Worm (Caenorhabditis elegans) whole organism, late embryonic: ENCODE data around the gene T04A8.7.

Source experiments
- F13H6.1 ChIP-seq: sonication (generic microtip); optimal IDR thresholded peaks from 2 replicates; lab custom pipeline; 2016; ENCODE audit warnings: missing genetic modification characterization, missing compliant biosample characterization
- K02D7.2 ChIP-seq: sonication (generic microtip); optimal IDR thresholded peaks from 2 replicates; lab custom pipeline; 2017; ENCODE audit warnings: mild to moderate bottlenecking, missing genetic modification characterization, missing compliant biosample characterization
- K09A11.1 ChIP-seq: sonication (generic microtip); optimal IDR thresholded peaks from 2 replicates; lab custom pipeline; 2017; ENCODE audit warnings: antibody characterized with exemption, mild to moderate bottlenecking, missing genetic modification characterization, missing compliant biosample characterization; ENCODE audit not compliant: insufficient read depth
- Y22D7AL.16 ChIP-seq: sonication (generic microtip); optimal IDR thresholded peaks from 2 replicates; lab custom pipeline; 2016; ENCODE audit warnings: missing genetic modification characterization, missing compliant biosample characterization
- ahr-1 ChIP-seq: sonication (generic microtip); optimal IDR thresholded peaks from 2 replicates; lab custom pipeline; 2016; ENCODE audit warnings: missing genetic modification characterization, missing compliant biosample characterization
- ama-1 ChIP-seq: fragments of 150-350 bp; optimal IDR thresholded peaks from 2 replicates; lab custom pipeline; 2014
- ceh-19 ChIP-seq: fragments of 200-800 bp; sonication (Bioruptor generic); optimal IDR thresholded peaks from 2 replicates; lab custom pipeline; 2018; ENCODE audit warnings: mild to moderate bottlenecking, missing genetic modification characterization, missing compliant biosample characterization
- ceh-2 ChIP-seq: sonication (generic microtip); optimal IDR thresholded peaks from 2 replicates; lab custom pipeline; 2016; ENCODE audit warnings: missing genotype, missing genetic modification characterization, missing compliant biosample characterization
- ceh-24 ChIP-seq: sonication (generic microtip); optimal IDR thresholded peaks from 2 replicates; lab custom pipeline; 2016; ENCODE audit warnings: mild to moderate bottlenecking, missing genetic modification characterization, missing compliant biosample characterization
- ceh-31 ChIP-seq: sonication (generic microtip); optimal IDR thresholded peaks from 2 replicates; lab custom pipeline; 2016; ENCODE audit warnings: missing genetic modification characterization, missing compliant biosample characterization
- ceh-34 ChIP-seq: sonication (generic microtip); optimal IDR thresholded peaks from 2 replicates; lab custom pipeline; 2016; ENCODE audit warnings: mild to moderate bottlenecking, missing genetic modification characterization, missing compliant biosample characterization
- ceh-45 ChIP-seq: fragments of 200-800 bp; sonication (Bioruptor generic); IDR thresholded peaks from 2 replicates; pipeline ENCODE4 v1.3.6; 2022; ENCODE audit warnings: missing genetic modification reagents, missing genetic modification characterization, missing compliant biosample characterization
- ceh-48 ChIP-seq: sonication (generic microtip); optimal IDR thresholded peaks from 2 replicates; lab custom pipeline; 2016; ENCODE audit warnings: missing genetic modification characterization, inconsistent platforms, missing compliant biosample characterization
- ceh-9 ChIP-seq: sonication (generic microtip); optimal IDR thresholded peaks from 2 replicates; lab custom pipeline; 2016; ENCODE audit warnings: mild to moderate bottlenecking, missing genetic modification characterization, inconsistent platforms, missing compliant biosample characterization
- dve-1 ChIP-seq: sonication (generic microtip); optimal IDR thresholded peaks from 2 replicates; lab custom pipeline; 2017; ENCODE audit warnings: antibody characterized with exemption, mild to moderate bottlenecking, missing genetic modification characterization, missing compliant biosample characterization
- elt-2 ChIP-seq: sonication (generic microtip); optimal IDR thresholded peaks from 2 replicates; lab custom pipeline; 2016; ENCODE audit warnings: missing genetic modification reagents, missing genetic modification characterization, missing compliant biosample characterization
- ets-4 ChIP-seq: sonication (generic microtip); optimal IDR thresholded peaks from 2 replicates; lab custom pipeline; 2016; ENCODE audit warnings: missing genetic modification characterization, missing compliant biosample characterization
- eyg-1 ChIP-seq: sonication (generic microtip); optimal IDR thresholded peaks from 2 replicates; lab custom pipeline; 2016; ENCODE audit warnings: missing genotype, missing genetic modification characterization, missing compliant biosample characterization
- fax-1 ChIP-seq: sonication (generic microtip); optimal IDR thresholded peaks from 2 replicates; lab custom pipeline; 2016; ENCODE audit warnings: missing genotype, missing genetic modification characterization, missing compliant biosample characterization
- fkh-6 ChIP-seq: sonication (generic microtip); optimal IDR thresholded peaks from 2 replicates; lab custom pipeline; 2016; ENCODE audit warnings: missing genetic modification characterization, missing compliant biosample characterization
- hlh-6 ChIP-seq: sonication (generic microtip); optimal IDR thresholded peaks from 2 replicates; lab custom pipeline; 2016; ENCODE audit warnings: missing genotype, missing genetic modification characterization, missing compliant biosample characterization
- lin-11 ChIP-seq: fragments of 200-800 bp; sonication (Bioruptor generic); optimal IDR thresholded peaks from 2 replicates; lab custom pipeline; 2018; ENCODE audit warnings: mild to moderate bottlenecking, missing genetic modification characterization, missing compliant biosample characterization
- madf-2 ChIP-seq: sonication (generic microtip); optimal IDR thresholded peaks from 2 replicates; lab custom pipeline; 2017; ENCODE audit warnings: missing genetic modification characterization, missing compliant biosample characterization
- mec-3 ChIP-seq: sonication (generic microtip); optimal IDR thresholded peaks from 2 replicates; lab custom pipeline; 2016; ENCODE audit warnings: borderline replicate concordance, missing genetic modification characterization, missing compliant biosample characterization
- nhr-11 ChIP-seq: fragments of 150-350 bp; optimal IDR thresholded peaks from 2 replicates; lab custom pipeline; 2014; ENCODE audit warnings: missing biosample characterization, missing genetic modification characterization
- nhr-232 ChIP-seq: sonication (generic microtip); optimal IDR thresholded peaks from 2 replicates; lab custom pipeline; 2016; ENCODE audit warnings: missing genetic modification characterization, missing compliant biosample characterization
- npax-4 ChIP-seq: sonication (generic microtip); optimal IDR thresholded peaks from 2 replicates; lab custom pipeline; 2016; ENCODE audit warnings: missing genetic modification characterization, missing compliant biosample characterization
- pag-3 ChIP-seq: sonication (generic microtip); optimal IDR thresholded peaks from 2 replicates; lab custom pipeline; 2016; ENCODE audit warnings: missing compliant biosample characterization, missing genetic modification characterization, borderline replicate concordance
- pat-9 ChIP-seq: fragments of 200-800 bp; sonication (Bioruptor generic); optimal IDR thresholded peaks from 2 replicates; lab custom pipeline; 2018; ENCODE audit warnings: mild to moderate bottlenecking, missing genetic modification characterization, moderate library complexity, missing compliant biosample characterization
- pax-1 ChIP-seq: fragments of 150-350 bp; optimal IDR thresholded peaks from 2 replicates; lab custom pipeline; 2014; ENCODE audit warnings: missing biosample characterization, missing genetic modification characterization
- pros-1 ChIP-seq: fragments of 150-350 bp; optimal IDR thresholded peaks from 2 replicates; lab custom pipeline; 2014; ENCODE audit warnings: missing biosample characterization, missing genetic modification reagents, missing genetic modification characterization
- ref-2 ChIP-seq: sonication (generic microtip); optimal IDR thresholded peaks from 2 replicates; lab custom pipeline; 2016; ENCODE audit warnings: missing genetic modification characterization, missing compliant biosample characterization
- rnt-1 ChIP-seq: sonication (generic microtip); optimal IDR thresholded peaks from 2 replicates; lab custom pipeline; 2016; ENCODE audit warnings: missing genetic modification characterization, missing compliant biosample characterization
- sdc-2 ChIP-seq: sonication (generic microtip); optimal IDR thresholded peaks from 2 replicates; lab custom pipeline; 2016; ENCODE audit warnings: missing genotype, missing genetic modification characterization, missing compliant biosample characterization
- sox-2 ChIP-seq: fragments of 200-800 bp; sonication (Bioruptor generic); IDR thresholded peaks from 2 replicates; pipeline ENCODE4 v1.3.6; 2022; ENCODE audit warnings: missing genetic modification reagents, missing genetic modification characterization, missing compliant biosample characterization
- tbx-2 ChIP-seq: sonication (generic microtip); optimal IDR thresholded peaks from 2 replicates; lab custom pipeline; 2016; ENCODE audit warnings: missing genetic modification characterization, missing compliant biosample characterization
- tbx-7 ChIP-seq: sonication (generic microtip); optimal IDR thresholded peaks from 2 replicates; lab custom pipeline; 2016; ENCODE audit warnings: missing genotype, missing genetic modification characterization, missing compliant biosample characterization
- unc-42 ChIP-seq: sonication (generic microtip); optimal IDR thresholded peaks from 2 replicates; lab custom pipeline; 2016; ENCODE audit warnings: missing genotype, missing genetic modification characterization, missing compliant biosample characterization
- unc-55 ChIP-seq: sonication (generic microtip); optimal IDR thresholded peaks from 2 replicates; lab custom pipeline; 2017; ENCODE audit warnings: missing biosample characterization, missing genetic modification reagents, missing genetic modification characterization
- unc-86 ChIP-seq: sonication (generic microtip); optimal IDR thresholded peaks from 2 replicates; lab custom pipeline; 2016; ENCODE audit warnings: missing genetic modification characterization, missing compliant biosample characterization
- zip-5 ChIP-seq: sonication (generic microtip); optimal IDR thresholded peaks from 2 replicates; lab custom pipeline; 2016; ENCODE audit warnings: missing genetic modification characterization, missing compliant biosample characterization

The T04A8.7 gene

DNA sequence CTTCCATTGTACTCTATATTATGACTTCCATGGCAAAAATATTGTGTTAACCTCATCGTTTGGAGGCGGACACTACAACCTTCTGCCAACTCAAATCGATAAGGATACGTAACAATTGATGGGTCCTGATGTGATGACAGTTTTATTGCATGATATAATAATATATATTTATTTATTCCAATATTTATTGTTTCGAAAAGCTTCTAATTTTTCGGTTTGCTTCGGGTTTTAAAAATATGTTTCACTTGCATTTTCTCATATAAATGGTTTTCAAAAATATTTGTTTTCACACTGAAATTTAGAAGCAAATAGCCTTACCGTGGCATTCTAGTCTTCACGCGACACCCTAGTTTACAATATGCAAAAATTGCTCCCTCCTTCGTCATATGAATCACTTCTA is 11.5 kb downstream of the T04A8.7 start, which contains the start of gene T04A8.13:
TSS of gene T04A8.13 (plus strand) at position 301 of the 400 bp plus-strand sequence.
- TF ChIP-seq ceh-34 (tag; lab: Kevin White, UChicago): no peak
- no peak for TF ChIP-seq pat-9 (tag; lab: Kevin White, UChicago)
- no peak for TF ChIP-seq fax-1 (tag; lab: Kevin White, UChicago)
- TF ChIP-seq K02D7.2 (tag; lab: Kevin White, UChicago): no peak
- TF ChIP-seq pag-3 (tag; lab: Kevin White, UChicago): no peak
- no peak for TF ChIP-seq pax-1 (tag; lab: Kevin White, UChicago)
- no peak for TF ChIP-seq npax-4
- no peak for TF ChIP-seq lin-11 (tag; lab: Kevin White, UChicago)
- no peak for TF ChIP-seq ceh-19
- no peak for TF ChIP-seq eyg-1 (tag; lab: Kevin White, UChicago)
- no peak for TF ChIP-seq F13H6.1 (tag; lab: Kevin White, UChicago)
- no peak for TF ChIP-seq unc-55 (GFP tag; lab: Kevin White, UChicago)
- TF ChIP-seq zip-5 (tag; lab: Kevin White, UChicago): no peak
- no peak for TF ChIP-seq Y22D7AL.16 (tag; lab: Kevin White, UChicago)
- no peak for TF ChIP-seq ahr-1 (tag; lab: Kevin White, UChicago)
- TF ChIP-seq sdc-2: no peak
- no peak for TF ChIP-seq K09A11.1 (tag; lab: Kevin White, UChicago)

DNA sequence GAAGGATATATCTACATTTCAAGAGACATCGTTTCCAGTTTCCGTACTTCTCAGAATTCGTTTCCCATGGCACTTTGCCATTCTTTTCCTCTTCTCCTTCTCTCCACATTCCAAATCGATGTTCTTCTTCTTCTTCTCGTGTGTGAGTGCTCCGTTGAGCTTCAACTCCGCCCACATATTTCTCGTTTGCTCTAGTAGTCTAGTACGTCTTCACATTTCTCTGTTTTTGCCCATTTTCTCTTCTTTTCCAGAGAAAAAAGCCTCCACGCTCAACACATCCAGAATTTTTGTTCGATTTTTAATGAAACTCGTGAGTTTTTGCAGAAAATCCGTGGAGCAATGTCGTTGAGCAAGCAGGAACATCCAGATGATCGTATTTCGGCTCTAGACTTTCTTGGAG is 13.8 kb downstream of the T04A8.7 start, which contains the start of gene T04A8.18:
TSS of gene T04A8.18 (plus strand) at position 301 of the 400 bp plus-strand sequence.
- TF ChIP-seq elt-2 (tag; lab: Kevin White, UChicago) (no peak), sdc-2 (no peak)

DNA sequence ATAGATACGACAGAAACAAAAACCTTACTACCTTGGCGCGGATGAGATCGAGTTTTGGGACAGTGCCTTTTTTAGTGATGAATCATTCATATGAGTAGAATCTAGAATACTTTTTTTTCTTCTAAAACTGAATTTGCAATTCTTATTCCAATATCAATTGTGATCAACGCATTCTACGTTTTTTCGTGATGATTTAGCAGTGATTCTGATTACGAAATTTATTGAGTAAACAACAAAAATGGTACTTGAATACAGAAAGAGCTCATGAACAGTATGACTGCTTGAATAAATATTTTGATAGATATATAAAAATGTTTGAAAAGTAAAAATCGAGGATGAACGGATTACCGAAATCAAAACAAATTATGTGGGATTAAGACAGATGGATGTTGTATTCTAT is 19.9 kb downstream of the T04A8.7 start, which contains the start of gene him-18:
TSS of gene him-18 (minus strand) at position 101 of the 400 bp plus-strand sequence.
- TF ChIP-seq ceh-9 (no peak), tbx-7 (tag; lab: Kevin White, UChicago) (no peak), rnt-1 (tag; lab: Kevin White, UChicago) (no peak), nhr-232 (no peak), ref-2 (tag; lab: Kevin White, UChicago) (no peak), mec-3 (tag; lab: Kevin White, UChicago) (no peak), unc-86 (tag; lab: Kevin White, UChicago) (no peak), K02D7.2 (tag; lab: Kevin White, UChicago) (no peak), K09A11.1 (tag; lab: Kevin White, UChicago) (no peak), ceh-24 (tag; lab: Kevin White, UChicago) (no peak), zip-5 (tag; lab: Kevin White, UChicago) (no peak), ceh-48 (tag; lab: Kevin White, UChicago) (no peak), ceh-34 (tag; lab: Kevin White, UChicago) (no peak), ceh-19 (no peak), ets-4 (tag; lab: Kevin White, UChicago) (no peak)

DNA sequence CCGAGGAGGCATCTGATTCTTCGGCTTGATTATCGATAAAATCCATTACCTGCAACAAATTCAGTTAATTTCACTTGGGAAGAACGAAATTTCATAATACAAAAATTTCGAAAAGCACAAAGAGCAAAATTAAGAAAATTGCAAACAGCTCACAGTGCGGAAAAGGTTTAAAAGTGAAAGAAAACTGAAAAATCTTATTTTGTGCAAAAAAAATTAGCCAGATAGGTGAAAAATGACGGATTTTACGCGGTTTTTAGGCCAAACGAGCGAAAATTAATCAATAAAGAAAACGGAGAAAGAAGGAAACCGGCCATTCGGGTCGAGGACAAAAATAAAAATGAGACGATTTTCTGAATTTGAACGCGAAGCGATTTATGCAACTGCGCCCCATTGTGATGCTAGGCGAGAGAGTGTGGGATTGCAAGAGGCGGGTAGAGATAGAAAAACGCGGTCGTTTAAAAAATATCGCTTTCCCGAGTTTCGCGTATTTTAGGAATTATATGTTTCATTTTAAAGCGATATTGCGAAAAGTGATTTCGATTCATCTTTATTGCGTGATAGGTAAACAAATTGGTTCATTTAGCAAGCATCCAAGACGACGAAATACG is 25.6 kb downstream of the T04A8.7 start, which contains the start of gene emb-5:
TSS of gene emb-5 (minus strand) at position 51 of the 608 bp plus-strand sequence.
- TF ChIP-seq K09A11.1 (tag; lab: Kevin White, UChicago): no peak
- TF ChIP-seq ceh-2: no peak
- TF ChIP-seq ceh-34 (tag; lab: Kevin White, UChicago): peak; percentile 17
- TF ChIP-seq unc-42: peak; percentile 36
- TF ChIP-seq ama-1 (lab: Kevin White, UChicago): no peak
- TF ChIP-seq madf-2: no peak
- TF ChIP-seq nhr-11 (tag; lab: Kevin White, UChicago): no peak
- peak; percentile 42 for TF ChIP-seq ceh-31
- no peak for TF ChIP-seq ceh-24 (tag; lab: Kevin White, UChicago)
- peak; percentile 29; the same call in 1 of the 2 replicates for TF ChIP-seq sox-2 (GFP tag; lab: Robert Waterston, UW)
- no peak for TF ChIP-seq hlh-6 (tag; lab: Kevin White, UChicago)
- peak; percentile 22 for TF ChIP-seq dve-1 (tag; lab: Kevin White, UChicago)
- TF ChIP-seq pax-1 (tag; lab: Kevin White, UChicago): peak; percentile 43
- TF ChIP-seq pros-1 (tag; lab: Kevin White, UChicago): no peak
- TF ChIP-seq ceh-45: no peak
- TF ChIP-seq nhr-232: no peak
- no peak for TF ChIP-seq fkh-6 (tag; lab: Kevin White, UChicago)
- TF ChIP-seq tbx-2 (tag; lab: Kevin White, UChicago): peak; percentile 1
- TF ChIP-seq unc-55 (GFP tag; lab: Kevin White, UChicago): peak; percentile 21
